Worm (Caenorhabditis elegans): ENCODE data around the gene T01B11.1.

T01B11.1 gene

DNA sequence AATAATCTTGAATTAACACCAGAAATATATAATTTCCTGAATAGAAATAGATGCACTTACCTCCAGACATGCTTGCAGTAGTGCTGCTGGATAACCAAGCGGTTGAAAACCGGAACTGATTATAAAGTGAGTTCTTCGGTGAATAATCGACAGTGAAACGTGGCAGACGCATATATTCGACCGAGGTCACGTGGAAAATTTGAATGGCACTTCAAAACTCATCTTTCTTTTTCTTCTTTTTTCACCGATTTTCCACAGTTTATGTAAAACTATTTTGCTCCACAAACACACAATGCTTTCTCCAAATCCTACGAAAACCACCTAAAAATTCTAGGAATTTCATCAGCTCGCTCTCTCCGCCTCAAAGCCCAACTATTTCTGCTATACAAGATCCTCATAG is 13.2 kb downstream of the T01B11.1 start, which contains the start of gene ant-1.4:
Gene ant-1.4, minus strand, starts transcription at position 101 of the 400 bp plus-strand sequence.
- TF ChIP-seq odd-2 (tag; optimal IDR thresholded peaks at IDR 0.05), result no peak
- TF ChIP-seq eyg-1 (tag; optimal IDR thresholded peaks at IDR 0.05), result no peak
- no peak for TF ChIP-seq ceh-48 (tag; optimal IDR thresholded peaks at IDR 0.05)
- no peak for TF ChIP-seq ceh-24 (tag; optimal IDR thresholded peaks at IDR 0.05)
- TF ChIP-seq unc-42 (tag; optimal IDR thresholded peaks at IDR 0.05), result no peak
- no peak for TF ChIP-seq K09A11.1 (tag; optimal IDR thresholded peaks at IDR 0.05; ENCODE audit: insufficient read depth)
- TF ChIP-seq ttx-3 (tag; optimal IDR thresholded peaks at IDR 0.05), result no peak
- no peak for TF ChIP-seq dmd-4 (tag; optimal IDR thresholded peaks at IDR 0.05; ENCODE audit: borderline replicate concordance)
- TF ChIP-seq ahr-1 (tag; optimal IDR thresholded peaks at IDR 0.05), result no peak
- no peak for TF ChIP-seq hlh-15 (tag; optimal IDR thresholded peaks at IDR 0.05)
- TF ChIP-seq dve-1 (tag; optimal IDR thresholded peaks at IDR 0.05), result no peak
- no peak for TF ChIP-seq sdc-2 (tag; optimal IDR thresholded peaks at IDR 0.05)
- TF ChIP-seq nhr-232 (tag; optimal IDR thresholded peaks at IDR 0.05), result no peak

ce11 chrIV:8461177-8461576 is 14.2 kb downstream of the T01B11.1 start:
- no peak for TF ChIP-seq ceh-6 (GFP tag; optimal IDR thresholded peaks at IDR 0.05)
- no peak for TF ChIP-seq hlh-8 (tag; optimal IDR thresholded peaks at IDR 0.05)
- TF ChIP-seq rnt-1 (tag; optimal IDR thresholded peaks at IDR 0.05), result no peak
- TF ChIP-seq pros-1 (tag; optimal IDR thresholded peaks at IDR 0.05), result no peak
- TF ChIP-seq ceh-48 (tag; optimal IDR thresholded peaks at IDR 0.05), result no peak
- no peak for TF ChIP-seq F13H6.1 (tag; optimal IDR thresholded peaks at IDR 0.05)
- TF ChIP-seq che-1 (tag; optimal IDR thresholded peaks at IDR 0.05), result no peak

DNA sequence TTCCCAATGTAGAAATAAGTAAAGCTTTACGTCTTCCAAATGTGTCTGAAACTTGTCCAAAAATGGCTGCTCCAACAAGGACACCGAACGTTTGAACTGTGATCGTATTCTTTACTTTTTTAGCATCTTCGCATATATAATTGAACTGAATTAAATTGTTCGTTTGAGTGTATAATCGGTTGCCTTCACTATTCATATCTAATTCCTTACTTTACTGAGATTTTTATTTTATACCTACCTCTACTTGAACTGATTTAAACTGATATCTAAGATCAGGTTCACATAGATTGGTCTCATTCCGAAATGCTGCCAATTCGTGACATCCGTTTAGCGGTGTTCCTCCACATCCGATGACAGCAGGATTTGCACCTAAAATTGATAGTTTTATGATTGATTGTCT is 15.4 kb downstream of the T01B11.1 start:
- no peak for TF ChIP-seq fkh-10 (GFP tag; optimal IDR thresholded peaks at IDR 0.05)
- TF ChIP-seq pat-9 (tag; optimal IDR thresholded peaks at IDR 0.05), result no peak
- no peak for TF ChIP-seq sox-2 (GFP tag; IDR thresholded peaks at IDR 0.05)
- no peak for TF ChIP-seq ztf-16 (tag; optimal IDR thresholded peaks at IDR 0.05)
- TF ChIP-seq ceh-34 (tag; optimal IDR thresholded peaks at IDR 0.05), result no peak
- TF ChIP-seq unc-3 (GFP tag; conservative IDR thresholded peaks at IDR 0.05), result no peak
- no peak for TF ChIP-seq unc-3 (tag; optimal IDR thresholded peaks at IDR 0.05)
- no peak for TF ChIP-seq lin-11 (tag; optimal IDR thresholded peaks at IDR 0.05)
- no peak for TF ChIP-seq fkh-6 (tag; optimal IDR thresholded peaks at IDR 0.05)
- TF ChIP-seq ceh-6 (GFP tag; optimal IDR thresholded peaks at IDR 0.05), result no peak
- TF ChIP-seq odd-2 (tag; optimal IDR thresholded peaks at IDR 0.05), result no peak
- no peak for TF ChIP-seq elt-2 (tag; optimal IDR thresholded peaks at IDR 0.05)
- no peak for TF ChIP-seq rnt-1 (tag; optimal IDR thresholded peaks at IDR 0.05)
- no peak for TF ChIP-seq syd-9 (tag; optimal IDR thresholded peaks at IDR 0.05)
- TF ChIP-seq ceh-22 (tag; optimal IDR thresholded peaks at IDR 0.05), result no peak
- TF ChIP-seq pqm-1 (tag; optimal IDR thresholded peaks at IDR 0.05), result no peak
- no peak for TF ChIP-seq mec-3 (tag; optimal IDR thresholded peaks at IDR 0.05; ENCODE audit: borderline replicate concordance)
- TF ChIP-seq gmeb-2 (tag; optimal IDR thresholded peaks at IDR 0.05), result no peak
- no peak for TF ChIP-seq K09A11.1 (tag; optimal IDR thresholded peaks at IDR 0.05; ENCODE audit: insufficient read depth)
- TF ChIP-seq unc-42 (tag; optimal IDR thresholded peaks at IDR 0.05), result no peak
- TF ChIP-seq nfya-1 (tag; optimal IDR thresholded peaks at IDR 0.05), result no peak

DNA sequence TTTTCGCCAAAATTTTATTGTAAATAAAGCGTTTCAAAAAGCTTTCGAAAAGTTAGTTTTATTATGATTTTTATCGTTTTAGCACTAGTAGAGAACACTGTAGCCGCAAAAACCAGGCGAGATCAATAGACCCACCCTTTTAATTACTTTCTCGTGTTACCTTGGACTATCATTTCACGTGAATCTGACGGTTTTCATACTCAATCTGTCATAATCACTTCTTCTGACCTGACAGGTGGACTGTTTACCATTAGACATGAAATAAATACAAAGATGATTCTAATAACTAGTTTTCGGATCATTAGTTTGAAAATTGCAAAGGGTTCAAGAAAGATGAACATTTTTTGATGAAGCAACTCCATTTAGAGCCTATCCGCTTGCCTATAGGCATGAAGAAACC is 16.1 kb downstream of the T01B11.1 start:
- no peak for TF ChIP-seq tbx-2 (tag; optimal IDR thresholded peaks at IDR 0.05)

- TF ChIP-seq ztf-16 (tag; optimal IDR thresholded peaks at IDR 0.05) (no peak), odd-2 (tag; optimal IDR thresholded peaks at IDR 0.05) (no peak)
These were observed 16.7 kb downstream of the T01B11.1 start, which contains the start of gene str-176 for ce11 chrIV:8463716-8464115. Gene str-176 (minus strand): TSS chrIV:8463816.
